Worm (Caenorhabditis elegans) whole organism, L4 larva: ENCODE data around the gene Y97E10AR.8.

Source experiments
- dve-1 ChIP-seq: sonication (generic microtip); optimal IDR thresholded peaks from 2 replicates; lab custom pipeline; 2017; ENCODE audit warnings: antibody characterized with exemption, mild to moderate bottlenecking, missing genetic modification characterization, missing compliant biosample characterization; ENCODE audit not compliant: insufficient read depth
- fos-1 ChIP-seq: fragments of 150-350 bp; optimal IDR thresholded peaks from 2 replicates; lab custom pipeline; 2014; ENCODE audit warnings: missing biosample characterization, missing genetic modification characterization
- jun-1 ChIP-seq: fragments of 150-350 bp; optimal IDR thresholded peaks from 2 replicates; lab custom pipeline; 2014; ENCODE audit warnings: missing biosample characterization, missing genetic modification reagents, missing genetic modification characterization
- mdl-1 ChIP-seq, 2 experiments: fragments of 150-350 bp in 1 of 2; sonication (generic microtip) in 1 of 2; optimal IDR thresholded peaks; 2 replicates each; lab custom pipeline; 2014 to 2017; ENCODE audit warnings: missing biosample characterization in 2 of 2, missing genetic modification characterization in 2 of 2
- nhr-25 ChIP-seq: sonication (generic microtip); optimal IDR thresholded peaks from 2 replicates; lab custom pipeline; 2017; ENCODE audit warnings: missing genetic modification characterization, mild to moderate bottlenecking, missing compliant biosample characterization, antibody characterized with exemption, moderate library complexity, borderline replicate concordance; ENCODE audit not compliant: insufficient read depth
- nhr-28 ChIP-seq: fragments of 150-350 bp; optimal IDR thresholded peaks from 2 replicates; lab custom pipeline; 2014; ENCODE audit warnings: missing biosample characterization, missing genetic modification characterization
- pqm-1 ChIP-seq: sonication (generic microtip); optimal IDR thresholded peaks from 2 replicates; lab custom pipeline; 2017; ENCODE audit warnings: missing biosample characterization, missing genetic modification characterization
- unc-130 ChIP-seq: sonication (generic microtip); optimal IDR thresholded peaks from 2 replicates; lab custom pipeline; 2016; ENCODE audit warnings: missing genetic modification reagents, missing genetic modification characterization, missing compliant biosample characterization
- unc-39 ChIP-seq: sonication (generic microtip); optimal IDR thresholded peaks from 2 replicates; lab custom pipeline; 2017; ENCODE audit warnings: missing biosample characterization, missing genetic modification characterization

ce11 chrV:7980993-7981595 lies 24.0 kb upstream of the Y97E10AR.8 start, which contains the start of gene F26D11.1:
- TF ChIP-seq pqm-1 (tag; lab: Kevin White, UChicago) (no peak), unc-130 (GFP tag; lab: Kevin White, UChicago) (no peak), nhr-28 (no peak), jun-1 (tag; lab: Kevin White, UChicago) (no peak), unc-39 (tag; lab: Kevin White, UChicago) (no peak), mdl-1 (tag; optimal IDR thresholded peaks at IDR 0.05; lab: Kevin White, UChicago) (no peak), nhr-25 (tag; lab: Kevin White, UChicago) (no peak), dve-1 (no peak), fos-1 (tag; lab: Kevin White, UChicago) (no peak)
